Fruit fly (Drosophila melanogaster) S2 (cell line): ENCODE measurements around the gene CG6462.

Experiments
- CG8478 ChIP-seq: fragments of >200 bp; optimal IDR thresholded peaks from 2 replicates; lab custom pipeline; 2018
- CTCF ChIP-seq, 2 experiments: fragments of >200 bp; optimal IDR thresholded peaks; 2 replicates each; lab custom pipeline; 2018

The CG6462 gene

DNA sequence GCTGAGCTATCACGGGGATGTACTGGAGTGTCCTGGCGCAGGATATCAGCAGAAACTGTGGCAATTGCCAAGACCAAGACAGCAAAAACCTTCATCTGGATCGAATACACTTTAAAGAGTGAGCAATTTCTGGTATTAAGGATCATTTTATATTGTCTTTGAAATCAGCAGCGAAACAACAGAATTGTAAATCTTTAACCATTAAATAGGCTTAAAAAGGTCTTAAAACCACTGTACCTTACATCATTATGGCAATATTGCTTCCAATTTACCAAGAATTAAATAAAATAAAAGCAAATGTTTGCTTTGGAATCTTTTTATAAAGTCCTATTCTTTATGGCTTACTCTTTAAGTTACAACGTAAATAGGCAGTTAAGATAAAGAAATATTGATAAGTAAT is 2.4 kb upstream of the CG6462 start, which contains the start of gene CG10477:
CG10477 (minus strand) TSS at position 101 of the 400 bp plus-strand sequence.
- TF ChIP-seq CTCF (optimal IDR thresholded peaks at IDR 0.05; lab: Kevin White, UChicago), result no peak
- no peak for TF ChIP-seq CG8478 (lab: Kevin White, UChicago)

DNA sequence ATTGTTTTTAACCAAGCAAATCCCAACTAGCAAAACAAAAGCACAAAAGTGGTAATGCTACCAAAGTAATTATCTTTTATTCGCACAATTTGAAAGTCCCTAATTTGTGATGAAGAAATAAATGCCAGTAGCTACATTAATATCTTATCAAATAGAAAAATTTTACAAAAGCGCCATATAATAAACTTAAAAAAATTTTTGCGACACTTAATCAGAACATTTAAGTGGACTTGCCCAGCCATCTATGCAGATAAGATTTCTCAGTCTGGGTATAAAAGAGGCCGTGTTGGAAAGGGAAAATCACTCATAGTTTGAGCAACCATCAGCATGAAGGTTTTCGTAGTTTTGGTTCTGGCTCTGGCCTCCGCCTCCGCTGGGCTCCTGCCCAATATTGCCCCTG is 2.0 kb upstream of the CG6462 start, which contains the start of gene yip7:
yip7 (plus strand) TSS at position 301 of the 400 bp plus-strand sequence.
- TF ChIP-seq CTCF (optimal IDR thresholded peaks at IDR 0.05; lab: Kevin White, UChicago) (no peak), CG8478 (lab: Kevin White, UChicago) (no peak)

DNA sequence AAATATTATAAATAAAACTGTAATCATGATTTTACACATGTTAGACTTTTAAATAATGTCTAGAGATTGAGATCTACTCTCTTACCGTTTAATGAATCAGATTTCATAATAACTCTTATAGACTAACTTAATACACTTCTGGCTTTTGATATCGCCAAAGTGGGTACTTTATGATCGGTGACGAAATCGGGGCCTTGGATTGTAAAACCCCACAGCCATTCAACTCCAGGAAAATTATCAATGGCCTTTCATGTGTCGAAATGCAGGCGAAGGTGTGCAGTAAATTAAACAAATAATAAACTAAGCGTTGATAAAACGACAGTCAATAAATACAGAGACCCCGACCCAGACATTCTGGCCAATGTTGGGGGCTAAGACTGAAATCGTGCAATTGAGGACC is 770 bp upstream of the CG6462 start:
- no peak for TF ChIP-seq CG8478 (lab: Kevin White, UChicago)
- no peak for TF ChIP-seq CTCF (optimal IDR thresholded peaks at IDR 0.05; lab: Kevin White, UChicago)

DNA sequence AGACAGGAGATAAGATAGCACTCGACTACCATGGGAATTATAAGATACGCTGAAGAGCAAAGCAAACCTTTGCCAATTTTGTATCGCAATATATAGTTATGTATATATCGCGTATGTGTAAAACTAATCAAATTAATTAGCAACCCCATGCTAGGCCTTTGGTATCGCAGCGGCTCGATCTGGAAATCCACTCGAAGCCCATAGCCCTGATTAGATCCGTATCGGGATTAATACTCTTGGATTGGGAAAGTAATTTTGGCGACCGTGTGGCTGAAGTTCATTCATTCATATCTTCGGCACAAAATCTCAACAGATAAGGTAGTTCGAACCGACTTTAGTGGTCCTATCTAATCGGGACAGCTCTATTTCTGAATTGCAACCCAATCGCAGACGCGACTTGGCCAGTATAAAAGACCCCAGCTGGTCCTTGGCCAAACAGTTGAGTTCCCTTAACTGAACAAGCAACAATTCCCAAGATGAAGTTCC is 1.9 kb downstream of the CG6462 start, which contains the start of gene Jon65Aiv:
Jon65Aiv (plus strand) TSS at position 436 of the 486 bp plus-strand sequence.
- TF ChIP-seq CG8478 (lab: Kevin White, UChicago) (no peak), CTCF (optimal IDR thresholded peaks at IDR 0.05; lab: Kevin White, UChicago) (no peak)

DNA sequence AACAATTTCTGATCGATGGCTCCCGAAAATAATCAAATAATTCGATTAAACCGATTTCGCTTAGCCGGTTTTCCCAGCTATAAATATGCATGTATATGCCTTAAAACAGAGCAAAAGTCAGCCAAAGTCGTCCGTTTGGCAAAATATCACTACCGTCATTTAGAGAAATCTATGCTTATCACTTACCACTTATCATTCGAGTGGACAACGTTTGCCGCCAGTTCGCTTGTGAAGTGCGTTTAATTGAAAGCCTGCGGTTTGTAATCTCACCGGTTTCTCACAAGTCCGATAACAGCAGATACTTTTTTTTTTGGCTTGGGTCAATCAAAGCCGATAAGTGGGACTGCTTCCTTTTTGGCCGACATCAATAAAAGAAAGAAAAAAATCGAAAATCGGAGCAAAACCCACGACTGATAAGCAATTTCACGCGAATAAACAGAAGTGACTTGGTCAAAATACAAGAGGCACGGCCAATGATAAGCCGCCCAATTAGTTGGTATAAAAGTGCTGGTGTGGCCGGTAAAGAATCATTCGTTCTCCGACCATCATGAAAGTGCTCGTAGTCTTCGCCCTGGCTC is 13.4 kb downstream of the CG6462 start, which contains the start of gene Jon65Aiii:
Jon65Aiii (plus strand) TSS at position 528 of the 578 bp plus-strand sequence.
- TF ChIP-seq CTCF (optimal IDR thresholded peaks at IDR 0.05; lab: Kevin White, UChicago) (no peak), CG8478 (lab: Kevin White, UChicago) (no peak)

DNA sequence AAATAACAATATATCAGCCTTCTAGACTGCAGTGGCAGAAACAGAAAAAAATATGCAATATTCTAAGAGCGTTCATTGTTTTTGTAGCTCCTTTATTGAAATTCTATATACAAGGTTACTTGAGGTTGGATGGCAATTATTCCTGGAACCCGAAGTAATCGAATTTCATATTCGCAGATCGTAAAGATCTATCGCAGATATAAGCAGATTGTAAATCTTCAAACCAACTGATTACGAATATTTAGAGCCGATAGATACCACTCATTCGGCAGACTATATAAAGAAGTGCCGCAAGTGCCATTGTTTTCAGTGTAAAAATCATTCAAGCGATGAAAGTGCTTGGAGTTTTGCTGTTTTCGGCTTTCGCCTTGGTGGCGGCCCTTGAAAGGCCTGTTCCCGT is 15.1 kb downstream of the CG6462 start, which contains the start of gene Jon65Aii:
Jon65Aii (plus strand) TSS at position 301 of the 400 bp plus-strand sequence.
- TF ChIP-seq CG8478 (lab: Kevin White, UChicago) (no peak), CTCF (optimal IDR thresholded peaks at IDR 0.05; lab: Kevin White, UChicago) (no peak)

DNA sequence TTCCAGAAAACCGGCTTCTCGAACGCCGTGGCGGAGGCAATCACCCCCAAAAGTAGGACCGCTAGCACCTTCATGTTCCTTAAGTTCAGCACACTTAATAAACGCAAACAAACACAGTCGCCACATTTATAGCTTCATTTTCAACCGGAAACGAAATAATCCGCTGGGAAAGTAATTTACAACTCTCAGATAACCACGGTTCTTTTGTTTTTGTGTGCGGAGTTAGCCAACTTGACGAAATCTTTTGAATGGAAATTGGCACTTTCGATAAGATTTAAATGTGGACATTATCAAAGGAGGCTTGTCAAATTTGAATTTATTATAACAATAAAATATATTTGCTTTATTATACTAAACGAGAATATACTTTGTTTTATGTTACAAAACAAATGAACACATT is 17.4 kb downstream of the CG6462 start, which contains the start of gene Jon65Ai:
Jon65Ai (minus strand) TSS at position 101 of the 400 bp plus-strand sequence.
- no peak for TF ChIP-seq CG8478 (lab: Kevin White, UChicago)
- TF ChIP-seq CTCF (optimal IDR thresholded peaks at IDR 0.05; lab: Kevin White, UChicago), result no peak

DNA sequence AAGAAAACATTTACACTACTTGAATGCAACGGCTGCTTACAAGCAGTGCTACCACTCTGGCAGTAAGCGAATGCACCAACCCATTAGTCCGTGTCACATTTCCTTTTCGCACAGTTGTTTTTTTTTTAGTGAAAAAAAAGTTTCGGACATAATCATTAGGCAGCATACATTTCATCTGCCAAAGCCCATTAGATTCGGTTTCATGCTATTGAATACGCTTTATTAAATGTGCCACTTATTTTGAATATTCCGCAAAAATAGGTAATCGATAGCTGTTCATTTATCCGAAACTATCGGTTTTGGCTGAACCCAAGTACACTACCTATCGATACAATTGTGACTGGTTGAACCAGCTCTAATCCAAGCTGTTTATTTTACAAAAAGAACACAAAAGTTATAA is 17.9 kb downstream of the CG6462 start, which contains the start of gene tant:
tant (plus strand) TSS at position 334 of the 400 bp plus-strand sequence.
- TF ChIP-seq CG8478 (lab: Kevin White, UChicago), result no peak
- TF ChIP-seq CTCF (optimal IDR thresholded peaks at IDR 0.05; lab: Kevin White, UChicago), result peak; percentile 52 to 62

DNA sequence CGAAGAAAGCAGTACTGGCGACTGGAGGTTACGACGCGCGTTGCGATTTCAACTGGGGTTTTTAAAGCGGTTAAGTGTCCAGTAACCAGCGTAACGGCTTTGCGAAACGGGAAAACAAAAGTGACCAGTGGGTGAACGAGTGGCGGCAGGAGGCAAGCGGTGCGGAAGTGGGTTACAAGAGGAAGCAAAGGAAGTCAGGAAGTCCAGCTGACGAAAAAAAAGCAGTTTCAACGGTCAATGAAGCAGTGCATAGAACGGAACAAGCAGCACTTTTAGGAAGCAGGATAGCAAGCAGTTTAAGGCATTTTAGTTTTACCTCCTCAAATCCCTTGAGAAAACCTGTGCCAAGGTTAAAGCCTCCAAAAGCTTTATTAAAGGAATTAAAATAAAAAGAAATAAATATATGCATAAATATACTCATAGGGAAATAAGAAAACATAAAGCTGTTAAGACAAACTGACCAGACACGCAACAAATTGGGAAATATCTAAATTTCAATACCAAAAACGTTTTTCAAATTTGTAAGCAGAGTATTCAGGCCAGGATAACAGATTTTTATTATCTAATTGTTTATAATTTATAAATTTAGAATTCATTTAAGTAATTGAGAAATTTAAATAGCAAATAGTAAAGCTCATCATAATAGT is 22.3 kb downstream of the CG6462 start, which contains the start of gene CG6592:
CG6592 (plus strand) TSS at position 597 of the 647 bp plus-strand sequence.
- no peak for TF ChIP-seq CG8478 (lab: Kevin White, UChicago)
- peak; percentile 61 to 65 for TF ChIP-seq CTCF (optimal IDR thresholded peaks at IDR 0.05; lab: Kevin White, UChicago)

DNA sequence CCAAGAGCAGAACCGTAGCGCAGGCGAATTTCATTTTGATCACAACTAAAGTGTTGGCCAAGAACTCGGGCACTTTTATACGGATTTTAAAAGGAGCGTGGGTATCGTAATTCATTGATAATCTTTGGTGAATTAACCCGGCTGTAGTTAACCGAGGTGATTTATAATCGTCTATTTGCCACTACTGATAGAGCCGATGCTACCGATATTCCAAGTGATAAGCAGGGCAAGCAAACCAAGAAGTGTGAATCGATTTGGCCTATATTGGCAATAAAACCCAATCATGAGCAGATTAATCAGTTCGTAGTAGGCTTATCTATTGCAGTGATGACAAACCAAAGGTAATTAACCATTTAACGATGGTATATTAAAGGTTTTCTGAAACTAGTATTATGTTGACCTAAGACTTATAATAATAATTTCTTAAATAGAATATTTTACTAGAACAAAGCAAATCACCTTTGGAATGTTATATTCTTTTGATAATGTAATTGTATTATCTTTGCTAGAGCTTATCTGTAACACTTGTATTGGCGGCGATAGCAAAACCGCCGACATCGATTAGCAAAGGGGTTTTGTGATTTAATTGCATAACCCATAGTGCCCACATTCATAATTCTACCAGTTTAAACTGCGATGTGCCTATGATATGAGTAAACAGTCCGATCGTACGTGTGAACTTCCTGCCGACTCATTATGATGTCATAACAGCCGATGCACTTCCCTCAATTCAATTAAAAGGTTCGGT is 26.1 kb downstream of the CG6462 start, which contains the start of gene CG10472:
CG10472 (minus strand) TSS at position 51 of the 748 bp plus-strand sequence.
- no peak for TF ChIP-seq CTCF (optimal IDR thresholded peaks at IDR 0.05; lab: Kevin White, UChicago)
- no peak for TF ChIP-seq CG8478 (lab: Kevin White, UChicago)

DNA sequence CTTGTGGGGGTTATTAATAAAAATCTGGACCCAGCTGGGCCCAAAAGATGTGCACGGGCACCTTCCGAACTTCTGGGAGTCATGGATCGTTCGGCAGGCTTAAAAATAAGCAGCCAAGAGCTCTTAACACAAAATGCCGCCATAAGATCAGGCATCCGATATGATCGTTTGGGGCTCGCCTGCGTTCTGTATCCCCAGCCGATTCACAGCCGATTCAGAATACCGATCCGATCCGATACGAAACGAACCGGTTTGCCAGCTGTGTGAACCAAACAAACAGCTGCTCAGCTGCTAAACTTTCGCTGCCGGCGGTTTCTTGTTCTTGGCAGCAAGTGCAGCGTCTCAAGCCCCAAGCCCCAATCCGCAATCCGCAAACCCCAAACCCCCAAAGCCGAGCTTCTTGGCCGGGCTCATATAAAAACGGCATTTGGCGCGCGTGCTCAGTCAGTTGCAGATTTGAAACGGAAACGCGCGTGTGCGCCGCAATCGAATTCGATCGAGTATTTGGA is 29.0 kb downstream of the CG6462 start, which contains the start of gene CG42269:
CG42269 (plus strand) TSS at position 416 of the 509 bp plus-strand sequence.
- TF ChIP-seq CG8478 (lab: Kevin White, UChicago) (no peak), CTCF (optimal IDR thresholded peaks at IDR 0.05; lab: Kevin White, UChicago) (no peak)

DNA sequence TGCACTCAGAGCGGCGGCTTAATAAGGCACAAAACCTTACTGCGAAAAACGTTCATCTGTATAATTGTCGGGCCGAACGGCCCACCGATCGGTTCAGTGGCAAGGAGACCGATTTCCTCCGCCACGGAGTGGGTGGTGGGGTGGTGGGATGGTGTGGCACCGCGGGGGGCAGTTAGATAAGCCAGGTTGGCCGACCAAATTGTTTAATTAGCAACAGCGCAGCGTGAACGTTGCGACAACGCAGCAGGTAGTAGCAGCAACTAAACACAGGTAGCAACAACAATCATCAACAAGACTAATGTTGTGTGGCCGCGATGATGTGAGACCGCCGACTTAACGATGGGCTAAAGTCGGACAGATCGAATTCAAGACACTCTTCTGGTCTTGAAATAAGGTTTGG is 31.3 kb downstream of the CG6462 start:
- TF ChIP-seq CTCF (optimal IDR thresholded peaks at IDR 0.05; lab: Kevin White, UChicago) (no peak), CG8478 (lab: Kevin White, UChicago) (no peak)

DNA sequence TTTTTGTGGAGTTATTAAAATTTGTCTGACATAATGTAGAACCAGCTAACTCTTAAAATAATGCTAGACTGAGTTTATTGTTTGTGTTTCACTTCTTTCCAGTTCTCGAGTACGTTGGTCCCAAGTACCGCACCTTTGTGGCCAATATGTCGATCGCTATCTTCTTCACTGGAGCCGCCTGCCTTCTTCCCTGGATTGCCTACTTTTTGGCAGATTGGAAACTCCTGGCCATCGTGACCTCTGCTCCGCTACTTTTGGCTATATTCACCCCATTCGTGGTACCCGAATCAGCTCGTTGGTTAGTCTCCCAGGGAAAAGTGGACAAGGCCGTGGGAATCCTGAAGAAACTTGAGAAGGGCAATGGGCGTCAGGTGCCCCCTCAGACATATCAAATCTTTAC is 33.2 kb downstream of the CG6462 start:
- no peak for TF ChIP-seq CTCF (optimal IDR thresholded peaks at IDR 0.05; lab: Kevin White, UChicago)
- TF ChIP-seq CG8478 (lab: Kevin White, UChicago), result no peak
